Worm (Caenorhabditis elegans) whole organism, L4 larva: Measurements from ENCODE around the gene Y39B6A.34.

Experiments used
- D1046.2 ChIP-seq: fragments of 200-800 bp; sonication (Bioruptor generic); IDR thresholded peaks from 2 replicates; pipeline ENCODE4 v1.3.6; 2022; ENCODE audit warnings: missing genetic modification characterization, missing compliant biosample characterization
- F10B5.3 ChIP-seq: sonication (generic microtip); optimal IDR thresholded peaks from 2 replicates; lab custom pipeline; 2016; ENCODE audit warnings: mild to moderate bottlenecking, missing genetic modification characterization, missing compliant biosample characterization
- R02D3.7 ChIP-seq: fragments of 150-350 bp; sonication (generic microtip); optimal IDR thresholded peaks from 3 replicates; lab custom pipeline; 2014; ENCODE audit warnings: missing biosample characterization, missing genetic modification characterization
- T20F7.1 ChIP-seq: fragments of 200-800 bp; sonication (Bioruptor generic); optimal IDR thresholded peaks from 2 replicates; lab custom pipeline; 2018; ENCODE audit warnings: mild to moderate bottlenecking, missing genetic modification characterization, missing compliant biosample characterization
- Y105C5A.15 ChIP-seq: fragments of 200-800 bp; sonication (Bioruptor generic); IDR thresholded peaks from 2 replicates; pipeline ENCODE4 v1.3.6; 2022; ENCODE audit warnings: missing genetic modification characterization, missing compliant biosample characterization
- Y75B8A.6 ChIP-seq: fragments of 200-800 bp; sonication (Bioruptor generic); IDR thresholded peaks from 2 replicates; pipeline ENCODE4 v1.3.6; 2022; ENCODE audit warnings: missing genetic modification reagents, missing genetic modification characterization, missing compliant biosample characterization
- ama-1 ChIP-seq: fragments of 150-350 bp; optimal IDR thresholded peaks from 2 replicates; lab custom pipeline; 2014; ENCODE audit warnings: inconsistent platforms, mixed read lengths
- ceh-20 ChIP-seq: fragments of 200-800 bp; sonication (Bioruptor generic); IDR thresholded peaks from 2 replicates; pipeline ENCODE4 v1.3.6; 2022; ENCODE audit warnings: missing genetic modification reagents, missing genetic modification characterization, missing compliant biosample characterization
- ceh-62 ChIP-seq: sonication (generic microtip); optimal IDR thresholded peaks from 2 replicates; lab custom pipeline; 2017; ENCODE audit warnings: missing biosample characterization, missing genetic modification characterization
- ceh-82 ChIP-seq: sonication (generic microtip); optimal IDR thresholded peaks from 2 replicates; lab custom pipeline; 2017; ENCODE audit warnings: missing biosample characterization, missing genetic modification characterization
- ctbp-1 ChIP-seq: fragments of 200-800 bp; sonication (Bioruptor generic); IDR thresholded peaks from 2 replicates; pipeline ENCODE4 v1.3.6; 2022; ENCODE audit warnings: missing genetic modification reagents, missing genetic modification characterization, missing compliant biosample characterization
- daf-12 ChIP-seq: fragments of 150-350 bp; optimal IDR thresholded peaks from 2 replicates; lab custom pipeline; 2014; ENCODE audit warnings: missing biosample characterization, missing genetic modification reagents, missing genetic modification characterization
- dmd-9 ChIP-seq: fragments of 200-800 bp; sonication (Bioruptor generic); IDR thresholded peaks from 2 replicates; pipeline ENCODE4 v1.3.6; 2022; ENCODE audit warnings: missing genetic modification reagents, missing genetic modification characterization, missing compliant biosample characterization
- dpl-1 ChIP-seq: fragments of 150-350 bp; optimal IDR thresholded peaks from 2 replicates; lab custom pipeline; 2014; ENCODE audit warnings: missing biosample characterization, missing genetic modification reagents, missing genetic modification characterization
- duxl-1 ChIP-seq: sonication (generic microtip); optimal IDR thresholded peaks from 2 replicates; lab custom pipeline; 2016; ENCODE audit warnings: mild to moderate bottlenecking, missing genetic modification characterization, moderate library complexity, missing compliant biosample characterization; ENCODE audit not compliant: poor library complexity
- egl-27 ChIP-seq: sonication (generic microtip); optimal IDR thresholded peaks from 3 replicates; lab custom pipeline; 2017; ENCODE audit warnings: missing biosample characterization, missing genetic modification reagents, missing genetic modification characterization
- fkh-10 ChIP-seq: fragments of 150-350 bp; optimal IDR thresholded peaks from 2 replicates; lab custom pipeline; 2014; ENCODE audit warnings: missing biosample characterization, missing genetic modification reagents, missing genetic modification characterization
- hif-1 ChIP-seq, 2 experiments: sonication (generic microtip); optimal IDR thresholded peaks; 2 replicates each; lab custom pipeline; 2016 to 2017; ENCODE audit warnings: missing compliant biosample characterization in 2 of 2, missing genetic modification characterization in 2 of 2, missing genetic modification reagents in 2 of 2, missing genotype in 2 of 2, mild to moderate bottlenecking in 1 of 2
- hmg-1.1 ChIP-seq: fragments of 200-800 bp; sonication (Bioruptor generic); IDR thresholded peaks from 2 replicates; pipeline ENCODE4 v1.3.6; 2022; ENCODE audit warnings: missing genetic modification reagents, missing genetic modification characterization, missing compliant biosample characterization
- lin-1 ChIP-seq: fragments of 200-800 bp; sonication (Bioruptor generic); IDR thresholded peaks from 2 replicates; pipeline ENCODE4 v1.3.6; 2022; ENCODE audit warnings: missing genetic modification reagents, missing genetic modification characterization, missing compliant biosample characterization
- lin-13 ChIP-seq: fragments of 150-350 bp; optimal IDR thresholded peaks from 2 replicates; lab custom pipeline; 2014; ENCODE audit warnings: missing biosample characterization, missing genetic modification reagents, missing genetic modification characterization
- lin-38 ChIP-seq: fragments of 200-800 bp; sonication (Bioruptor generic); IDR thresholded peaks from 2 replicates; pipeline ENCODE4 v1.3.6; 2022; ENCODE audit warnings: missing genetic modification reagents, missing genetic modification characterization, missing compliant biosample characterization
- lsy-2 ChIP-seq, 2 experiments: fragments of 150-350 bp in 1 of 2; sonication (generic microtip) in 1 of 2; optimal IDR thresholded peaks; 2 replicates each; lab custom pipeline; 2014 to 2017; ENCODE audit warnings: missing biosample characterization in 2 of 2, missing genetic modification characterization in 2 of 2
- madf-5 ChIP-seq, 2 experiments: fragments of 200-800 bp; sonication (Bioruptor generic); IDR thresholded peaks; 2 replicates each; pipeline ENCODE4 v1.3.6; 2022; ENCODE audit warnings: missing compliant biosample characterization in 2 of 2, missing genetic modification characterization in 2 of 2
- madf-9 ChIP-seq: fragments of 200-800 bp; sonication (Bioruptor generic); conservative IDR thresholded peaks from 2 replicates; pipeline ENCODE4 v1.3.6; 2022; ENCODE audit warnings: missing genetic modification reagents, missing genetic modification characterization, missing compliant biosample characterization
- mdl-1 ChIP-seq, 2 experiments: fragments of 150-350 bp in 1 of 2; sonication (generic microtip) in 1 of 2; optimal IDR thresholded peaks; 2 replicates each; lab custom pipeline; 2014 to 2017; ENCODE audit warnings: missing biosample characterization in 2 of 2, missing genetic modification characterization in 2 of 2
- mep-1 ChIP-seq: fragments of 150-350 bp; sonication (generic microtip); optimal IDR thresholded peaks from 3 replicates; lab custom pipeline; 2014; ENCODE audit warnings: missing biosample characterization, missing genetic modification characterization
- mes-2 ChIP-seq: sonication (generic microtip); optimal IDR thresholded peaks from 2 replicates; lab custom pipeline; 2016; ENCODE audit warnings: missing genotype, mild to moderate bottlenecking, missing genetic modification characterization, missing compliant biosample characterization; ENCODE audit not compliant: poor library complexity, severe bottlenecking
- nhr-41 ChIP-seq: fragments of 200-800 bp; sonication (Bioruptor generic); IDR thresholded peaks from 2 replicates; pipeline ENCODE4 v1.3.6; 2022; ENCODE audit warnings: missing genetic modification reagents, missing genetic modification characterization, missing compliant biosample characterization
- nhr-6 ChIP-seq: fragments of 150-350 bp; optimal IDR thresholded peaks from 2 replicates; lab custom pipeline; 2014; ENCODE audit warnings: missing biosample characterization, missing genetic modification characterization
- nhr-76 ChIP-seq: fragments of 150-350 bp; optimal IDR thresholded peaks from 2 replicates; lab custom pipeline; 2014; ENCODE audit warnings: missing biosample characterization, missing genetic modification characterization
- php-3 ChIP-seq: fragments of 200-800 bp; sonication (Bioruptor generic); IDR thresholded peaks from 2 replicates; pipeline ENCODE4 v1.3.6; 2022; ENCODE audit warnings: missing genetic modification reagents, missing genetic modification characterization, missing compliant biosample characterization
- rbr-2 ChIP-seq: sonication (generic microtip); optimal IDR thresholded peaks from 2 replicates; lab custom pipeline; 2016; ENCODE audit warnings: missing genotype, missing genetic modification characterization, missing compliant biosample characterization
- saeg-2 ChIP-seq: fragments of 200-800 bp; sonication (Bioruptor generic); IDR thresholded peaks from 2 replicates; pipeline ENCODE4 v1.3.6; 2022; ENCODE audit warnings: missing genetic modification reagents, missing genetic modification characterization, missing compliant biosample characterization
- set-16 ChIP-seq: fragments of 200-800 bp; sonication (Bioruptor generic); IDR thresholded peaks from 2 replicates; pipeline ENCODE4 v1.3.6; 2022; ENCODE audit warnings: missing genetic modification reagents, missing genetic modification characterization, missing compliant biosample characterization
- snpc-4 ChIP-seq: fragments of 150-350 bp; optimal IDR thresholded peaks from 2 replicates; lab custom pipeline; 2014; ENCODE audit warnings: missing biosample characterization, missing genetic modification characterization
- spr-3 ChIP-seq: fragments of 200-800 bp; sonication (Bioruptor generic); optimal IDR thresholded peaks from 2 replicates; lab custom pipeline; 2018; ENCODE audit warnings: mild to moderate bottlenecking, missing genetic modification characterization, missing compliant biosample characterization
- tag-97 ChIP-seq: fragments of 200-800 bp; sonication (Bioruptor generic); IDR thresholded peaks from 2 replicates; pipeline ENCODE4 v1.3.6; 2022; ENCODE audit warnings: missing genetic modification characterization, missing compliant biosample characterization
- unc-62 ChIP-seq, 3 experiments: fragments of 150-350 bp in 1 of 3; sonication (generic microtip); optimal IDR thresholded peaks in 2 of 3; peaks in 1 of 3; 1 replicate in 1 of 3; 2 replicates in 2 of 3; lab custom pipeline; 2014 to 2017; ENCODE audit warnings: missing biosample characterization in 3 of 3, missing genetic modification characterization in 3 of 3, missing genetic modification reagents in 3 of 3, missing genotype in 1 of 3
- zag-1 ChIP-seq: fragments of 150-350 bp; optimal IDR thresholded peaks from 2 replicates; lab custom pipeline; 2014; ENCODE audit warnings: missing biosample characterization, missing genetic modification characterization
- zfp-2 ChIP-seq: sonication (generic microtip); optimal IDR thresholded peaks from 2 replicates; lab custom pipeline; 2016; ENCODE audit warnings: mild to moderate bottlenecking, missing genetic modification characterization, missing compliant biosample characterization
- zip-11 ChIP-seq: fragments of 200-800 bp; sonication (Bioruptor generic); IDR thresholded peaks from 2 replicates; pipeline ENCODE4 v1.3.6; 2022; ENCODE audit warnings: missing genetic modification characterization, missing compliant biosample characterization

The Y39B6A.34 gene

ce11 chrV:19037222-19037621 is 36.4 kb downstream of the Y39B6A.34 start, which contains the start of gene asp-17:
TSS of gene asp-17 (minus strand) at chrV:19037322.
- TF ChIP-seq egl-27 (tag; lab: Kevin White, UChicago) = no peak
- TF ChIP-seq nhr-41 (GFP tag; lab: Robert Waterston, UW) = no peak
- TF ChIP-seq nhr-76 (tag; lab: Kevin White, UChicago) = no peak
- no peak for TF ChIP-seq dpl-1
- TF ChIP-seq saeg-2 (GFP tag; lab: Robert Waterston, UW) = no peak
- TF ChIP-seq ctbp-1 (GFP tag; lab: Robert Waterston, UW) = no peak
- no peak for TF ChIP-seq tag-97
- TF ChIP-seq hif-1 (tag; optimal IDR thresholded peaks at IDR 0.05; lab: Kevin White, UChicago) = no peak
- no peak for TF ChIP-seq ceh-20 (GFP tag; lab: Robert Waterston, UW)
- TF ChIP-seq fkh-10 = no peak
- no peak for TF ChIP-seq F10B5.3 (tag; lab: Kevin White, UChicago)
- TF ChIP-seq ceh-62 = no peak
- TF ChIP-seq mdl-1 (tag; optimal IDR thresholded peaks at IDR 0.05; lab: Kevin White, UChicago) = no peak
- TF ChIP-seq Y75B8A.6 = no peak
- TF ChIP-seq zfp-2 = no peak

DNA sequence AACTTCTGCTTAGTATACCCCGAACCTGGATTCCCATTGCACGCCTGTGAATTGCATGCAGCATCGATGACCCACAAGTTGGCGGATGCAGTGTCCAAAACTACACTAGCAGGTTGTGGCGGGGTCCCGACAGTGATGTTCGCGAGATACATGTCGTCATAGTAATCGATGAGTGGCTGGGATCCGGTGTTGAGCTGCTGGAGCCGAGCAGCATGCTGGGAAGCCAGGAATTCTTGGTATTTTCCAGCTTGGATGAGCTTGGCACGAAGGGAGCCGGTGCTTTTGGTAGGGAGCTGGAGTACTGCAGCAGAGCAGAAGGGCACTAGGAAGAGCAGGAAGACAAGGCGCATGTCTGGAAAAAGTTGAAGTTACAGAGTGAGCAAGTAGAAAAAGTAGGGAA is 41.4 kb downstream of the Y39B6A.34 start, which contains the start of gene asp-16:
Gene asp-16 (minus strand): TSS at position 350 of the 400 bp plus-strand sequence.
- TF ChIP-seq ceh-82 (tag; lab: Kevin White, UChicago) (no peak), php-3 (no peak), dmd-9 (no peak), set-16 (GFP tag; lab: Robert Waterston, UW) (peak; percentile 58), R02D3.7 (no peak), nhr-76 (tag; lab: Kevin White, UChicago) (no peak), rbr-2 (tag; lab: Kevin White, UChicago) (no peak)

- TF ChIP-seq R02D3.7 = no peak
- no peak for TF ChIP-seq T20F7.1 (GFP tag; lab: Kevin White, UChicago)
- no peak for TF ChIP-seq spr-3
- no peak for TF ChIP-seq duxl-1
- TF ChIP-seq nhr-41 (GFP tag; lab: Robert Waterston, UW) = no peak
Observed at ce11 chrV:19044753-19045152, 43.9 kb downstream of the Y39B6A.34 start, which contains the start of gene asp-15. TSS of gene asp-15 (minus strand) at chrV:19044853.

DNA sequence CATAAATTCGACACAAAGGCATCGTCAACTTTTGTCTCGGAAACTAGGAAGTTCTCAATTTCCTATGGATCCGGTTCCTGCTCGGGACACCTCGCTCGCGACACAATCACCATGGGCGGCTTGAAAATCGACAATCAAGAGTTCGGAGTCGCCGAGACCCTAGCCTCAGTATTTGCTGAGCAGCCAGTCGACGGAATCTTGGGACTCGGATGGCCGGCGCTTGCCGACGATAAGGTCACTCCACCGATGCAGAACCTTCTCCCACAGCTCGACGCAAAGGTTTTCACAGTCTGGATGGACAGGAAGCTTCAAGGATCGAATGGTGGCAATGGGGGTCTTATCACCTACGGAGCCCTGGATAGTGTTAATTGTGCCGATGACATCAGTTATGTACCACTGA is 46.6 kb downstream of the Y39B6A.34 start:
- 0 out of 2 replicates have a peak, but pooled peaks have one; percentile 13 for TF ChIP-seq madf-9 (GFP tag; lab: Robert Waterston, UW)
- peak; percentile 70; the same call in 1 of the 2 replicates for TF ChIP-seq set-16 (GFP tag; lab: Robert Waterston, UW)
- TF ChIP-seq lin-38 (GFP tag; lab: Robert Waterston, UW) = no peak
- no peak for TF ChIP-seq nhr-6 (tag; lab: Kevin White, UChicago)
- no peak for TF ChIP-seq madf-5 (GFP tag; IDR thresholded peaks at IDR 0.05; lab: Robert Waterston, UW)
- TF ChIP-seq zag-1 = no peak
- TF ChIP-seq, all 104 proteins: peak for 2

ce11 chrV:19049140-19050092 is 48.6 kb downstream of the Y39B6A.34 start:
- no peak for TF ChIP-seq lin-1 (GFP tag; lab: Robert Waterston, UW)
- no peak for TF ChIP-seq hmg-1.1 (GFP tag; lab: Robert Waterston, UW)
- TF ChIP-seq zip-11 (GFP tag; lab: Robert Waterston, UW) = no peak
- no peak for TF ChIP-seq lsy-2 (tag; optimal IDR thresholded peaks at IDR 0.05; lab: Kevin White, UChicago)
- no peak for TF ChIP-seq D1046.2 (GFP tag; lab: Robert Waterston, UW)
- no peak for TF ChIP-seq zfp-2
- TF ChIP-seq snpc-4 (tag; lab: Kevin White, UChicago) = no peak
- TF ChIP-seq mep-1 = peak; percentile 11
- no peak for TF ChIP-seq nhr-41 (GFP tag; lab: Robert Waterston, UW)
- no peak for TF ChIP-seq daf-12 (tag; lab: Kevin White, UChicago)
- peak in 1 of 2 experiments; percentile 59 for TF ChIP-seq unc-62 (GFP tag; optimal IDR thresholded peaks at IDR 0.05 in 1 of 2; lab: Kevin White, UChicago)
- no peak for TF ChIP-seq unc-62 (tag; optimal IDR thresholded peaks at IDR 0.05; lab: Kevin White, UChicago)
- TF ChIP-seq mes-2 (tag; lab: Kevin White, UChicago) = peak; percentile 61
- TF ChIP-seq ama-1 (lab: Kevin White, UChicago) = no peak
- TF ChIP-seq Y105C5A.15 (GFP tag; lab: Robert Waterston, UW) = no peak
- no peak for TF ChIP-seq lin-13
- TF ChIP-seq duxl-1 = no peak
- TF ChIP-seq Y75B8A.6 = no peak
- TF ChIP-seq dpl-1 = no peak
